Worm (Caenorhabditis elegans): ENCODE results near the gene F56C3.10.
"Not testable (repeated sequence)": the region's sequence is repeated elsewhere in the genome, so short reads cannot be mapped to it uniquely, and the experiment has no call there.

The F56C3.10 gene

ce11 chrX:1403444-1403843 lies 22.0 kb upstream of the F56C3.10 start, which contains the start of gene ZK402.2:
TSS of gene ZK402.2 (plus strand) at chrX:1403744.
- not testable (repeated sequence) for TF ChIP-seq ceh-88 (GFP tag; IDR thresholded peaks at IDR 0.05); blmp-1 (tag; optimal IDR thresholded peaks at IDR 0.05); tlp-1 (tag; optimal IDR thresholded peaks at IDR 0.05)

- no peak for TF ChIP-seq elt-2 (tag; optimal IDR thresholded peaks at IDR 0.05)
- TF ChIP-seq hlh-17 (GFP tag; optimal IDR thresholded peaks at IDR 0.05; ENCODE audit: borderline replicate concordance) = no peak
- no peak for TF ChIP-seq unc-62 (GFP tag; optimal IDR thresholded peaks at IDR 0.05)
- TF ChIP-seq unc-130 (tag; optimal IDR thresholded peaks at IDR 0.05) = no peak
- TF ChIP-seq unc-86 (tag; optimal IDR thresholded peaks at IDR 0.05) = no peak
- no peak for TF ChIP-seq sup-37 (GFP tag; optimal IDR thresholded peaks at IDR 0.05)
- no peak for TF ChIP-seq xbp-1 (tag; optimal IDR thresholded peaks at IDR 0.05)
- no peak for TF ChIP-seq fkh-8 (tag; optimal IDR thresholded peaks at IDR 0.05)
- TF ChIP-seq mdl-1 (tag; optimal IDR thresholded peaks at IDR 0.05) = no peak
- TF ChIP-seq egl-27 (tag; optimal IDR thresholded peaks at IDR 0.05) = no peak
Measured at ce11 chrX:1401259-1401658, 19.8 kb upstream of the F56C3.10 start, which contains the start of gene ZK402.5. TSS of gene ZK402.5 (minus strand) at chrX:1401359.

- no peak for TF ChIP-seq nhr-90 (tag; optimal IDR thresholded peaks at IDR 0.05; ENCODE audit: poor library complexity)
- no peak for TF ChIP-seq fkh-10 (GFP tag; optimal IDR thresholded peaks at IDR 0.05)
- TF ChIP-seq ceh-90 (tag; optimal IDR thresholded peaks at IDR 0.05) = no peak
- no peak for TF ChIP-seq dpl-1 (GFP tag; optimal IDR thresholded peaks at IDR 0.05)
- no peak for TF ChIP-seq unc-98 (GFP tag; IDR thresholded peaks at IDR 0.05)
- no peak for TF ChIP-seq unc-86 (tag; optimal IDR thresholded peaks at IDR 0.05)
- no peak for TF ChIP-seq lsy-2 (tag; optimal IDR thresholded peaks at IDR 0.05)
- TF ChIP-seq skn-1 (tag; optimal IDR thresholded peaks at IDR 0.05) = no peak
- no peak for TF ChIP-seq nhr-19 (GFP tag; conservative IDR thresholded peaks at IDR 0.05)
- no peak for TF ChIP-seq ces-1 (GFP tag; optimal IDR thresholded peaks at IDR 0.05)
- TF ChIP-seq C04F5.9 (tag; optimal IDR thresholded peaks at IDR 0.05) = no peak
- TF ChIP-seq grh-1 (GFP tag; IDR thresholded peaks at IDR 0.05) = no peak
- TF ChIP-seq nhr-85 (tag) = no peak
- TF ChIP-seq nhr-20 (tag; optimal IDR thresholded peaks at IDR 0.05) = no peak
Measured at ce11 chrX:1397516-1397915, 16.1 kb upstream of the F56C3.10 start, which contains the start of gene H39E20.1. TSS of gene H39E20.1 (minus strand) at chrX:1397616.

ce11 chrX:1395793-1396192 lies 14.3 kb upstream of the F56C3.10 start:
- TF ChIP-seq jun-1 (tag; optimal IDR thresholded peaks at IDR 0.05) = peak; percentile 3
- TF ChIP-seq nhr-20 (tag; optimal IDR thresholded peaks at IDR 0.05) = peak; percentile 49
- no peak for TF ChIP-seq nhr-76 (tag; optimal IDR thresholded peaks at IDR 0.05)
- TF ChIP-seq fkh-4 (tag; optimal IDR thresholded peaks at IDR 0.05; ENCODE audit: borderline replicate concordance) = no peak
- TF ChIP-seq mdl-1 (tag; optimal IDR thresholded peaks at IDR 0.05) = peak in 1 of 2 experiments; percentile 19
- TF ChIP-seq lin-15B (tag; optimal IDR thresholded peaks at IDR 0.05) = no peak
- TF ChIP-seq lin-13 (GFP tag; optimal IDR thresholded peaks at IDR 0.05) = no peak
- peak; percentile 63 for TF ChIP-seq nhr-71 (tag; optimal IDR thresholded peaks at IDR 0.05)
- TF ChIP-seq nhr-19 (GFP tag; conservative IDR thresholded peaks at IDR 0.05) = peak; percentile 71
- TF ChIP-seq lin-35 (GFP tag; optimal IDR thresholded peaks at IDR 0.05) = peak in 1 of 2 experiments; percentile 51
- TF ChIP-seq nhr-85 (tag) = peak; percentile 78
- no peak for TF ChIP-seq fkh-8 (tag; optimal IDR thresholded peaks at IDR 0.05)
- TF ChIP-seq nhr-12 (tag; optimal IDR thresholded peaks at IDR 0.05) = no peak
- peak in 1 of 6 experiments; percentile 87 for TF ChIP-seq elt-3 (tag; optimal IDR thresholded peaks at IDR 0.05)
- peak; percentile 40 for TF ChIP-seq lin-14 (GFP tag; optimal IDR thresholded peaks at IDR 0.05)
- no peak for TF ChIP-seq pax-3 (tag; optimal IDR thresholded peaks at IDR 0.05)
- TF ChIP-seq fkh-10 (GFP tag; optimal IDR thresholded peaks at IDR 0.05) = no peak
- peak; percentile 10 for TF ChIP-seq blmp-1 (tag; optimal IDR thresholded peaks at IDR 0.05)
- peak; percentile 35 for TF ChIP-seq skn-1 (tag; optimal IDR thresholded peaks at IDR 0.05)
- peak; percentile 33 for TF ChIP-seq tbx-2 (tag; optimal IDR thresholded peaks at IDR 0.05)
- no peak for TF ChIP-seq F16B12.6 (tag; optimal IDR thresholded peaks at IDR 0.05)
- peak; percentile 39 for TF ChIP-seq rnt-1 (tag; optimal IDR thresholded peaks at IDR 0.05)
- TF ChIP-seq snu-23 (GFP tag; optimal IDR thresholded peaks at IDR 0.05) = peak; percentile 18
- no peak for TF ChIP-seq efl-1 (optimal IDR thresholded peaks at IDR 0.05)
- TF ChIP-seq efl-1 (GFP tag; optimal IDR thresholded peaks at IDR 0.05 in 1 of 2) = no peak
- TF ChIP-seq C04F5.9 (tag; optimal IDR thresholded peaks at IDR 0.05) = no peak

Measured in whole organism, L1 larva.